Fruit fly (Drosophila melanogaster) whole organism, embryonic: ENCODE data around the gene Dpy-30L1.

Experiments
- Bdp1 ChIP-seq: fragments of 200-800 bp; sonication (Bioruptor generic); optimal IDR thresholded peaks from 3 replicates; lab custom pipeline; 2016; ENCODE audit warnings: missing biosample characterization, missing genetic modification characterization
- CG2712 ChIP-seq: fragments of 200-800 bp; optimal IDR thresholded peaks from 3 replicates; lab custom pipeline; 2019; ENCODE audit warnings: missing biosample characterization, mild to moderate bottlenecking, missing genetic modification characterization, moderate library complexity
- CG31441 ChIP-seq: fragments of 200-800 bp; sonication (Bioruptor generic); IDR thresholded peaks from 2 replicates; pipeline ENCODE4 v1.3.6; 2022; ENCODE audit warnings: missing biosample characterization, missing genetic modification characterization
- CG34224 ChIP-seq: fragments of 200-800 bp; sonication (Bioruptor generic); IDR thresholded peaks from 3 replicates; pipeline ENCODE4 v1.3.6; 2022; ENCODE audit warnings: missing biosample characterization, missing genetic modification characterization; ENCODE audit not compliant: partially characterized antibody
- CG6854 ChIP-seq: fragments of 200-800 bp; sonication (Bioruptor generic); optimal IDR thresholded peaks from 3 replicates; lab custom pipeline; 2017; ENCODE audit warnings: missing biosample characterization, mild to moderate bottlenecking, missing genetic modification characterization
- CG7928 ChIP-seq: fragments of 200-800 bp; sonication (Bioruptor generic); optimal IDR thresholded peaks from 2 replicates; lab custom pipeline; 2017; ENCODE audit warnings: missing biosample characterization, mild to moderate bottlenecking, missing genetic modification characterization
- CG8478 ChIP-seq: fragments of >200 bp; optimal IDR thresholded peaks from 2 replicates; lab custom pipeline; 2018
- Gug ChIP-seq: fragments of 200-800 bp; sonication (Bioruptor generic); IDR thresholded peaks from 4 replicates; pipeline ENCODE4 v1.3.6; 2022; ENCODE audit warnings: missing biosample characterization, missing genetic modification characterization
- Myb ChIP-seq: fragments of 200-800 bp; sonication (Bioruptor generic); optimal IDR thresholded peaks from 2 replicates; lab custom pipeline; 2016; ENCODE audit warnings: missing biosample characterization, missing genetic modification characterization
- Sry-β ChIP-seq: fragments of 200-800 bp; sonication (Bioruptor generic); optimal IDR thresholded peaks from 2 replicates; lab custom pipeline; 2018; ENCODE audit warnings: missing biosample characterization, mild to moderate bottlenecking, missing genetic modification characterization, moderate library complexity
- crp ChIP-seq, 2 experiments: fragments of 200-800 bp; sonication (Bioruptor generic); optimal IDR thresholded peaks; 2 replicates in 1 of 2; 3 replicates in 1 of 2; lab custom pipeline; 2017; ENCODE audit warnings: missing biosample characterization in 2 of 2, missing genetic modification characterization in 2 of 2, mild to moderate bottlenecking in 1 of 2, moderate library complexity in 1 of 2
- psq ChIP-seq: fragments of 200-800 bp; sonication (Bioruptor generic); optimal IDR thresholded peaks from 2 replicates; lab custom pipeline; 2017; ENCODE audit warnings: missing biosample characterization, missing genetic modification characterization
- sr ChIP-seq: fragments of 200-800 bp; sonication (Bioruptor generic); IDR thresholded peaks from 3 replicates; pipeline ENCODE4 v1.3.6; 2022; ENCODE audit warnings: missing biosample characterization, missing genetic modification characterization
- tin ChIP-seq: fragments of 200-800 bp; sonication (Bioruptor generic); optimal IDR thresholded peaks from 3 replicates; lab custom pipeline; 2016; ENCODE audit warnings: missing biosample characterization, missing genetic modification characterization

DNA sequence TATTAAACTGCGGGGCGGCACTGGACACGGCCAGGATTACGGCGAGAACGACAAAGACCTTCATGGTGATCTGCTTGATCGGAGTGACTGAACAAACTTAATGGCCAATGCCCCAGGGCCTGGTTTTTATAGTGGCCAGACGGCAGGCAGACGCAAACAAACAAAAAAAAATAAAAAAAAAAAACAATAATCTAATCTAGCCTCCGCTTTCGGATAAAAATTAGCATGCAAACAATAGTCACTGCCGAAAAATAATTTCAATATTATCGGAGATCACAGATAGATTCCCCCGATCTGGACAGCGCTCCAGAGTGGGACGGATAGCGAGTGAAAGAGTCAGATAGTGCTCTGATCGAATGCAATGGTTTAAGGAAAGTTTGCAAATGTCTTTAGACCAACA lies 48.1 kb upstream of the Dpy-30L1 start, which contains the start of gene CG7299:
- TF ChIP-seq tin (GFP tag; lab: Kevin White, UChicago) (no peak), sr (GFP tag; lab: Robert Waterston, UW) (no peak), Bdp1 (no peak), CG2712 (tag; lab: Kevin White, UChicago) (no peak), Myb (GFP tag; lab: Kevin White, UChicago) (no peak), CG8478 (lab: Kevin White, UChicago) (no peak), crp (GFP tag; optimal IDR thresholded peaks at IDR 0.05; lab: Kevin White, UChicago) (no peak), CG34224 (GFP tag; lab: Robert Waterston, UW) (no peak), CG6854 (no peak), Sry-β (no peak), CG7928 (no peak), Gug (GFP tag; lab: Robert Waterston, UW) (no peak), CG31441 (no peak), psq (GFP tag; lab: Kevin White, UChicago) (no peak)
